Fruit fly (Drosophila melanogaster): ENCODE data around the gene amn.

dm6 chrX:19842397-19843261 lies 47.2 kb downstream of the amn start:
- TF ChIP-seq fd96Ca (GFP tag; IDR thresholded peaks at IDR 0.05), result no peak
- peak; percentile 55 for TF ChIP-seq CG17806 (tag; optimal IDR thresholded peaks at IDR 0.05)
- TF ChIP-seq CG32121 (GFP tag; IDR thresholded peaks at IDR 0.05), result no peak
- TF ChIP-seq Ets98B (GFP tag; IDR thresholded peaks at IDR 0.05), result no peak
- peak; percentile 26 for TF ChIP-seq CG14655 (GFP tag; optimal IDR thresholded peaks at IDR 0.05)
- TF ChIP-seq Pif1B (GFP tag; optimal IDR thresholded peaks at IDR 0.05), result peak; percentile 20
- TF ChIP-seq D1 (tag; optimal IDR thresholded peaks at IDR 0.05), result no peak
- TF ChIP-seq Snoo (tag; optimal IDR thresholded peaks at IDR 0.05), result peak; percentile 11
- no peak for TF ChIP-seq rn (GFP tag; IDR thresholded peaks at IDR 0.05)
- peak; percentile 73 for TF ChIP-seq CG8159 (tag; optimal IDR thresholded peaks at IDR 0.05)
- no peak for TF ChIP-seq CG10348 (GFP tag; IDR thresholded peaks at IDR 0.05)
